Fruit fly (Drosophila melanogaster) whole organism, adult: ENCODE measurements around the gene ova.

Experiments
- CG1620 ChIP-seq: fragments of 200-800 bp; sonication (Bioruptor generic); optimal IDR thresholded peaks from 2 replicates; lab custom pipeline; 2016; ENCODE audit warnings: missing biosample characterization, missing genetic modification characterization
- CG5204 ChIP-seq: fragments of 200-800 bp; sonication (Bioruptor generic); optimal IDR thresholded peaks from 2 replicates; lab custom pipeline; 2016; ENCODE audit warnings: missing biosample characterization, missing genetic modification characterization
- CG7045 ChIP-seq: fragments of 200-800 bp; sonication (Bioruptor generic); optimal IDR thresholded peaks from 2 replicates; lab custom pipeline; 2017; ENCODE audit warnings: missing biosample characterization, mild to moderate bottlenecking, missing genetic modification characterization
- Clk ChIP-seq: fragments of 200-800 bp; sonication (Bioruptor generic); optimal IDR thresholded peaks from 2 replicates; lab custom pipeline; 2017; ENCODE audit warnings: missing biosample characterization, missing genetic modification characterization

dm6 chr2L:10232152-10232816 lies 792 bp upstream of the ova start, which contains the start of gene eEF1delta:
- TF ChIP-seq CG7045 (GFP tag; lab: Kevin White, UChicago) (no peak), CG5204 (GFP tag; lab: Kevin White, UChicago) (no peak), Clk (no peak), CG1620 (GFP tag; lab: Kevin White, UChicago) (no peak)
